Fruit fly (Drosophila melanogaster): ENCODE data around the gene CG42322.

Gene CG42322

DNA sequence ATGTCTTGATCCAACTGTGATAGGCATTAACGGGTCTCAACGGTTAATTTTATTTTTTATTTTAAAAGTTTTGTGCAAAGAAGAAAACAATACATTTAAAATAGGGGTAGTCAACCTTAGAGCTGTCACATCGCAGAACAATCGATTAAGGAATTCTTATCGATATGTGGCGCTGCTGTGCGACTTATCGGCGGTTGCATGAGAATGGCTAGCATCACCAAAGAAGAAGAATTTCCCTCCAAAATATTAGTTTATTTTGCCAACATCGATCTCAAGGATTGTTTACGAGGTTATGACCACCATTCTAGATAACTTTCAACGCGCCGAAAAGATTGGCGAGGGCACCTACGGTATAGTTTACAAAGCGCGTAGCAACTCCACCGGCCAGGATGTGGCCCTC lies 4.5 kb upstream of the CG42322 start, which contains the start of gene Cdk2 (continued):
- TF ChIP-seq CG16779 (GFP tag; IDR thresholded peaks at IDR 0.05), result no peak
- TF ChIP-seq CG13775 (GFP tag; optimal IDR thresholded peaks at IDR 0.05), result no peak
- TF ChIP-seq vnd (GFP tag; IDR thresholded peaks at IDR 0.05; ENCODE audit: partially characterized antibody), result peak; percentile 88
- no peak for TF ChIP-seq cas (GFP tag; IDR thresholded peaks at IDR 0.05)
- TF ChIP-seq Dip3 (GFP tag; optimal IDR thresholded peaks at IDR 0.05), result no peak
- no peak for TF ChIP-seq dan (GFP tag; IDR thresholded peaks at IDR 0.05)
- TF ChIP-seq Adf1 (GFP tag; IDR thresholded peaks at IDR 0.05), result no peak
- TF ChIP-seq B-H2 (GFP tag; optimal IDR thresholded peaks at IDR 0.05), result no peak
- TF ChIP-seq CG12659 (GFP tag; optimal IDR thresholded peaks at IDR 0.05), result peak; percentile 38
- no peak for TF ChIP-seq CG6854 (GFP tag; optimal IDR thresholded peaks at IDR 0.05)
- TF ChIP-seq stwl (tag; optimal IDR thresholded peaks at IDR 0.05), result peak; percentile 87
- peak; percentile 85 for TF ChIP-seq Ets97D (GFP tag; optimal IDR thresholded peaks at IDR 0.05)
- no peak for TF ChIP-seq CG6683 (GFP tag; optimal IDR thresholded peaks at IDR 0.05)
- TF ChIP-seq CG31388 (GFP tag; optimal IDR thresholded peaks at IDR 0.05), result no peak
- no peak for TF ChIP-seq scrt (GFP tag; optimal IDR thresholded peaks at IDR 0.05)
- TF ChIP-seq CG2678 (tag; optimal IDR thresholded peaks at IDR 0.05), result no peak
- no peak for TF ChIP-seq sima (GFP tag; optimal IDR thresholded peaks at IDR 0.05)
- no peak for TF ChIP-seq Atf3 (GFP tag; optimal IDR thresholded peaks at IDR 0.05)
- peak; percentile 87 for TF ChIP-seq tna (GFP tag; IDR thresholded peaks at IDR 0.05; ENCODE audit: partially characterized antibody)
- TF ChIP-seq Dp (GFP tag; optimal IDR thresholded peaks at IDR 0.05), result peak; percentile 78
- peak; percentile 17 for TF ChIP-seq CG15514 (GFP tag; optimal IDR thresholded peaks at IDR 0.05)
- no peak for TF ChIP-seq tap (tag; optimal IDR thresholded peaks at IDR 0.05)
- TF ChIP-seq psq (GFP tag; optimal IDR thresholded peaks at IDR 0.05), result no peak
- TF ChIP-seq NfI (GFP tag; optimal IDR thresholded peaks at IDR 0.05), result no peak
- TF ChIP-seq pros (GFP tag; optimal IDR thresholded peaks at IDR 0.05), result no peak
- TF ChIP-seq HHEX (GFP tag; optimal IDR thresholded peaks at IDR 0.05), result no peak
- TF ChIP-seq CG12219 (GFP tag; optimal IDR thresholded peaks at IDR 0.05), result no peak
- no peak for TF ChIP-seq nerfin-1 (tag; optimal IDR thresholded peaks at IDR 0.05)
- no peak for TF ChIP-seq rib (GFP tag; IDR thresholded peaks at IDR 0.05)
- no peak for TF ChIP-seq Bteb2 (GFP tag; optimal IDR thresholded peaks at IDR 0.05)
- TF ChIP-seq Hr78 (GFP tag; optimal IDR thresholded peaks at IDR 0.05), result no peak
- peak; percentile 7 for TF ChIP-seq zfh2 (GFP tag; optimal IDR thresholded peaks at IDR 0.05)
- TF ChIP-seq dmrt99B (tag; optimal IDR thresholded peaks at IDR 0.05), result no peak
- TF ChIP-seq Scr (GFP tag; IDR thresholded peaks at IDR 0.05; ENCODE audit: partially characterized antibody), result peak; percentile 92
- TF ChIP-seq Poxn (GFP tag; IDR thresholded peaks at IDR 0.05), result no peak
- no peak for TF ChIP-seq tio (GFP tag; optimal IDR thresholded peaks at IDR 0.05)
- no peak for TF ChIP-seq peb (GFP tag; IDR thresholded peaks at IDR 0.05)
- TF ChIP-seq kah (GFP tag; optimal IDR thresholded peaks at IDR 0.05), result no peak
- peak; percentile 39 for TF ChIP-seq Sox102F (GFP tag; optimal IDR thresholded peaks at IDR 0.05)
- peak; percentile 98 for TF ChIP-seq wek (GFP tag; optimal IDR thresholded peaks at IDR 0.05)
- TF ChIP-seq repo (GFP tag; optimal IDR thresholded peaks at IDR 0.05), result no peak
- TF ChIP-seq jumu (GFP tag; optimal IDR thresholded peaks at IDR 0.05), result peak; percentile 75
- no peak for TF ChIP-seq vfl (GFP tag; optimal IDR thresholded peaks at IDR 0.05)
- no peak for TF ChIP-seq org-1 (GFP tag; optimal IDR thresholded peaks at IDR 0.05)
- peak; percentile 98 for TF ChIP-seq MBD-R2 (GFP tag; IDR thresholded peaks at IDR 0.05)
- no peak for TF ChIP-seq CG1233 (GFP tag; optimal IDR thresholded peaks at IDR 0.05)
- peak; percentile 86 for TF ChIP-seq row (GFP tag; IDR thresholded peaks at IDR 0.05)
- TF ChIP-seq odd (GFP tag; optimal IDR thresholded peaks at IDR 0.05), result no peak
- no peak for TF ChIP-seq CG12236 (GFP tag; optimal IDR thresholded peaks at IDR 0.05)
- no peak for TF ChIP-seq CG4854 (GFP tag; optimal IDR thresholded peaks at IDR 0.05)
- TF ChIP-seq E2f2 (GFP tag; IDR thresholded peaks at IDR 0.05), result peak; percentile 80

Data from whole organism, embryonic.